Fruit fly (Drosophila melanogaster): ENCODE measurements around the gene indra.

The indra gene

dm6 chr3L:1323136-1323535 is 19.1 kb downstream of the indra start (continued):
- TF ChIP-seq salm (tag; optimal IDR thresholded peaks at IDR 0.05), result peak; percentile 19
- peak; percentile 68 for TF ChIP-seq lilli (GFP tag; optimal IDR thresholded peaks at IDR 0.05)
- TF ChIP-seq corto (GFP tag; optimal IDR thresholded peaks at IDR 0.05), result no peak
- no peak for TF ChIP-seq insv (GFP tag; optimal IDR thresholded peaks at IDR 0.05)
- TF ChIP-seq gce (GFP tag; IDR thresholded peaks at IDR 0.05), result peak; percentile 23; the same call in 1 of the 3 replicates
- TF ChIP-seq CG5245 (GFP tag; optimal IDR thresholded peaks at IDR 0.05), result peak; percentile 64
- TF ChIP-seq cwo (GFP tag; optimal IDR thresholded peaks at IDR 0.05), result peak; percentile 22
- peak; percentile 33 for TF ChIP-seq bab2 (GFP tag; optimal IDR thresholded peaks at IDR 0.05)
- TF ChIP-seq Ssrp (tag; optimal IDR thresholded peaks at IDR 0.05), result peak; percentile 83
- peak; percentile 76 for TF ChIP-seq vvl (GFP tag; IDR thresholded peaks at IDR 0.05)
- peak; percentile 68 for TF ChIP-seq CG30431 (GFP tag; optimal IDR thresholded peaks at IDR 0.05)
- peak; percentile 80 for TF ChIP-seq CG8388 (GFP tag; optimal IDR thresholded peaks at IDR 0.05)
- peak; percentile 72 for TF ChIP-seq jumu (GFP tag; optimal IDR thresholded peaks at IDR 0.05)
- peak; percentile 65 for TF ChIP-seq CG1603 (tag; optimal IDR thresholded peaks at IDR 0.05)
- peak; percentile 4 for TF ChIP-seq NK7.1 (GFP tag; optimal IDR thresholded peaks at IDR 0.05)
- no peak for TF ChIP-seq gsb (GFP tag; IDR thresholded peaks at IDR 0.05)
- no peak for TF ChIP-seq CG4854 (GFP tag; optimal IDR thresholded peaks at IDR 0.05)
- no peak for TF ChIP-seq Awh (GFP tag; IDR thresholded peaks at IDR 0.05)
- TF ChIP-seq toy (GFP tag; IDR thresholded peaks at IDR 0.05), result no peak
- no peak for TF ChIP-seq CG6765 (GFP tag; optimal IDR thresholded peaks at IDR 0.05)
- TF ChIP-seq CG17186 (GFP tag; optimal IDR thresholded peaks at IDR 0.05), result peak; percentile 31
- no peak for TF ChIP-seq fd102C (GFP tag; optimal IDR thresholded peaks at IDR 0.05)
- peak; percentile 40 for TF ChIP-seq Fer3 (tag; optimal IDR thresholded peaks at IDR 0.05)
- TF ChIP-seq sima (GFP tag; optimal IDR thresholded peaks at IDR 0.05), result no peak
- peak; percentile 38 for TF ChIP-seq cato (GFP tag; optimal IDR thresholded peaks at IDR 0.05; ENCODE audit: borderline replicate concordance)
- TF ChIP-seq CG13775 (GFP tag; optimal IDR thresholded peaks at IDR 0.05), result peak; percentile 53
- peak; percentile 25 for TF ChIP-seq nau (GFP tag; optimal IDR thresholded peaks at IDR 0.05)
- no peak for TF ChIP-seq wek (GFP tag; optimal IDR thresholded peaks at IDR 0.05)
- peak; percentile 80 for TF ChIP-seq CG12391 (tag; optimal IDR thresholded peaks at IDR 0.05)
- TF ChIP-seq Taf1 (GFP tag; IDR thresholded peaks at IDR 0.05), result no peak
- TF ChIP-seq ems (GFP tag; optimal IDR thresholded peaks at IDR 0.05), result peak; percentile 22
- TF ChIP-seq tx (GFP tag; optimal IDR thresholded peaks at IDR 0.05), result peak; percentile 56
- TF ChIP-seq CG18262 (tag; optimal IDR thresholded peaks at IDR 0.05), result peak; percentile 85
- TF ChIP-seq bowl (GFP tag; IDR thresholded peaks at IDR 0.05), result no peak
- peak; percentile 11 for TF ChIP-seq CG13624 (GFP tag; optimal IDR thresholded peaks at IDR 0.05)
- TF ChIP-seq Hr39 (optimal IDR thresholded peaks at IDR 0.05), result no peak
- TF ChIP-seq CG10147 (GFP tag; optimal IDR thresholded peaks at IDR 0.05), result peak; percentile 44
- no peak for TF ChIP-seq chinmo (GFP tag; IDR thresholded peaks at IDR 0.05; ENCODE audit: partially characterized antibody)
- TF ChIP-seq gsb-n (tag; optimal IDR thresholded peaks at IDR 0.05), result peak; percentile 75
- TF ChIP-seq klu (GFP tag; IDR thresholded peaks at IDR 0.05), result no peak
- TF ChIP-seq E2f1 (GFP tag; IDR thresholded peaks at IDR 0.05), result peak; percentile 44
- peak; percentile 22 for TF ChIP-seq CG1647 (GFP tag; optimal IDR thresholded peaks at IDR 0.05)
- no peak for TF ChIP-seq jigr1 (GFP tag; IDR thresholded peaks at IDR 0.05)
- TF ChIP-seq slbo (GFP tag; IDR thresholded peaks at IDR 0.05), result peak; percentile 45; the same call in 1 of the 2 replicates
- peak; percentile 72 for TF ChIP-seq sens-2 (GFP tag; IDR thresholded peaks at IDR 0.05)
- TF ChIP-seq mld (GFP tag; IDR thresholded peaks at IDR 0.05; ENCODE audit: partially characterized antibody), result no peak
- TF ChIP-seq psq (GFP tag; optimal IDR thresholded peaks at IDR 0.05), result no peak
- peak; percentile 6 for TF ChIP-seq CG12942 (GFP tag; optimal IDR thresholded peaks at IDR 0.05)
- no peak for TF ChIP-seq tio (GFP tag; optimal IDR thresholded peaks at IDR 0.05)
- TF ChIP-seq slp2 (GFP tag; optimal IDR thresholded peaks at IDR 0.05), result peak; percentile 69
- TF ChIP-seq so (GFP tag; IDR thresholded peaks at IDR 0.05), result 0 out of 3 replicates have a peak, but pooled peaks have one; percentile 45
- TF ChIP-seq ttk (GFP tag; IDR thresholded peaks at IDR 0.05), result peak; percentile 32; the same call in 1 of the 2 replicates

Data from whole organism, embryonic.